Worm (Caenorhabditis elegans) whole organism, L2 larva: ENCODE measurements around the gene glf-1.

ENCODE experiments used
- R02D3.7 ChIP-seq: fragments of 150-350 bp; optimal IDR thresholded peaks from 2 replicates; lab custom pipeline; 2014; ENCODE audit warnings: missing biosample characterization, missing genetic modification characterization
- alr-1 ChIP-seq: fragments of 150-350 bp; optimal IDR thresholded peaks from 2 replicates; lab custom pipeline; 2014; ENCODE audit warnings: missing biosample characterization, missing genetic modification characterization
- aly-2 ChIP-seq: fragments of 150-350 bp; optimal IDR thresholded peaks from 2 replicates; lab custom pipeline; 2014; ENCODE audit warnings: missing biosample characterization, missing genetic modification characterization
- ama-1 ChIP-seq: fragments of 150-350 bp; optimal IDR thresholded peaks from 2 replicates; lab custom pipeline; 2018; ENCODE audit warnings: inconsistent platforms
- blmp-1 ChIP-seq: sonication (generic microtip); optimal IDR thresholded peaks from 2 replicates; lab custom pipeline; 2017; ENCODE audit warnings: missing genetic modification characterization, mild to moderate bottlenecking, missing compliant biosample characterization, antibody characterized with exemption, moderate library complexity; ENCODE audit not compliant: insufficient read depth
- crh-2 ChIP-seq: sonication (generic microtip); optimal IDR thresholded peaks from 2 replicates; lab custom pipeline; 2017; ENCODE audit warnings: missing biosample characterization, missing genetic modification characterization
- egl-27 ChIP-seq: sonication (generic microtip); optimal IDR thresholded peaks from 3 replicates; lab custom pipeline; 2017; ENCODE audit warnings: missing biosample characterization, missing genetic modification reagents, missing genetic modification characterization
- elt-1 ChIP-seq: fragments of 150-350 bp; optimal IDR thresholded peaks from 2 replicates; lab custom pipeline; 2014; ENCODE audit warnings: missing biosample characterization, missing genetic modification characterization
- fos-1 ChIP-seq: fragments of 150-350 bp; optimal IDR thresholded peaks from 2 replicates; lab custom pipeline; 2014; ENCODE audit warnings: missing biosample characterization, missing genetic modification characterization
- gmeb-1 ChIP-seq: fragments of 150-350 bp; optimal IDR thresholded peaks from 2 replicates; lab custom pipeline; 2014; ENCODE audit warnings: missing biosample characterization, missing genetic modification characterization
- lin-11 ChIP-seq: fragments of 150-350 bp; sonication (generic microtip); optimal IDR thresholded peaks from 2 replicates; lab custom pipeline; 2014; ENCODE audit warnings: missing biosample characterization, missing genetic modification characterization, inconsistent platforms, mixed read lengths
- lin-39 ChIP-seq: fragments of 150-350 bp; optimal IDR thresholded peaks from 2 replicates; lab custom pipeline; 2014; ENCODE audit warnings: missing biosample characterization, missing genetic modification reagents, missing genetic modification characterization
- lsy-2 ChIP-seq, 2 experiments: fragments of 150-350 bp in 1 of 2; sonication (generic microtip) in 1 of 2; optimal IDR thresholded peaks; 2 replicates each; lab custom pipeline; 2014 to 2017; ENCODE audit warnings: missing biosample characterization in 2 of 2, missing genetic modification characterization in 2 of 2
- mbf-1 ChIP-seq: sonication (generic microtip); optimal IDR thresholded peaks from 2 replicates; lab custom pipeline; 2017; ENCODE audit warnings: missing biosample characterization, missing genetic modification characterization
- mdl-1 ChIP-seq, 2 experiments: fragments of 150-350 bp in 1 of 2; sonication (generic microtip) in 1 of 2; optimal IDR thresholded peaks; 2 replicates each; lab custom pipeline; 2017; ENCODE audit warnings: missing biosample characterization in 2 of 2, missing genetic modification characterization in 2 of 2
- nhr-11 ChIP-seq: fragments of 150-350 bp; optimal IDR thresholded peaks from 2 replicates; lab custom pipeline; 2014; ENCODE audit warnings: missing biosample characterization, missing genetic modification characterization
- nhr-12 ChIP-seq: fragments of 150-350 bp; optimal IDR thresholded peaks from 2 replicates; lab custom pipeline; 2014; ENCODE audit warnings: missing biosample characterization, missing genetic modification characterization
- nhr-129 ChIP-seq: fragments of 150-350 bp; optimal IDR thresholded peaks from 2 replicates; lab custom pipeline; 2014; ENCODE audit warnings: missing biosample characterization, missing genetic modification characterization
- nhr-21 ChIP-seq: fragments of 150-350 bp; optimal IDR thresholded peaks from 2 replicates; lab custom pipeline; 2014; ENCODE audit warnings: missing biosample characterization, missing genetic modification characterization
- nhr-23 ChIP-seq: fragments of 150-350 bp; optimal IDR thresholded peaks from 2 replicates; lab custom pipeline; 2014; ENCODE audit warnings: missing biosample characterization, missing genetic modification reagents, missing genetic modification characterization
- nhr-237 ChIP-seq: fragments of 150-350 bp; optimal IDR thresholded peaks from 2 replicates; lab custom pipeline; 2014; ENCODE audit warnings: missing biosample characterization, missing genetic modification characterization
- nhr-25 ChIP-seq: fragments of 150-350 bp; sonication (generic microtip); optimal IDR thresholded peaks from 3 replicates; lab custom pipeline; 2014; ENCODE audit warnings: missing biosample characterization, missing genetic modification characterization
- nhr-6 ChIP-seq: fragments of 150-350 bp; optimal IDR thresholded peaks from 2 replicates; lab custom pipeline; 2014; ENCODE audit warnings: missing biosample characterization, missing genetic modification characterization
- nhr-77 ChIP-seq: fragments of 150-350 bp; optimal IDR thresholded peaks from 2 replicates; lab custom pipeline; 2014; ENCODE audit warnings: missing biosample characterization, missing genetic modification characterization
- peb-1 ChIP-seq: fragments of 150-350 bp; optimal IDR thresholded peaks from 2 replicates; lab custom pipeline; 2014; ENCODE audit warnings: missing biosample characterization, missing genetic modification characterization
- sem-4 ChIP-seq: fragments of 150-350 bp; optimal IDR thresholded peaks from 2 replicates; lab custom pipeline; 2014; ENCODE audit warnings: missing biosample characterization, missing genetic modification reagents, missing genetic modification characterization
- skn-1 ChIP-seq: sonication (generic microtip); optimal IDR thresholded peaks from 2 replicates; lab custom pipeline; 2017; ENCODE audit warnings: missing biosample characterization, missing genetic modification characterization
- sma-9 ChIP-seq, 2 experiments: fragments of 150-350 bp in 1 of 2; sonication (generic microtip) in 1 of 2; optimal IDR thresholded peaks; 2 replicates each; lab custom pipeline; 2014 to 2016; ENCODE audit warnings: missing genetic modification characterization in 2 of 2, mild to moderate bottlenecking in 1 of 2, missing biosample characterization in 1 of 2, missing compliant biosample characterization in 1 of 2, missing genetic modification reagents in 1 of 2, moderate library complexity in 1 of 2
- snpc-4 ChIP-seq: fragments of 150-350 bp; optimal IDR thresholded peaks from 2 replicates; lab custom pipeline; 2014; ENCODE audit warnings: missing biosample characterization, missing genetic modification characterization
- unc-55 ChIP-seq: fragments of 150-350 bp; sonication (generic microtip); optimal IDR thresholded peaks from 3 replicates; lab custom pipeline; 2014; ENCODE audit warnings: missing biosample characterization, missing genetic modification reagents, missing genetic modification characterization
- unc-62 ChIP-seq: fragments of 150-350 bp; optimal IDR thresholded peaks from 2 replicates; lab custom pipeline; 2014; ENCODE audit warnings: missing biosample characterization, missing genetic modification reagents, missing genetic modification characterization
- zag-1 ChIP-seq: fragments of 150-350 bp; optimal IDR thresholded peaks from 2 replicates; lab custom pipeline; 2014; ENCODE audit warnings: missing biosample characterization, missing genetic modification characterization
- ztf-1 ChIP-seq: fragments of 200-800 bp; sonication (Bioruptor generic); conservative IDR thresholded peaks from 2 replicates; pipeline ENCODE4 v1.3.6; 2022; ENCODE audit warnings: missing genetic modification characterization, missing compliant biosample characterization
- ztf-11 ChIP-seq: sonication (generic microtip); optimal IDR thresholded peaks from 2 replicates; lab custom pipeline; 2017; ENCODE audit warnings: missing biosample characterization, missing genetic modification characterization
- ztf-4 ChIP-seq: fragments of 150-350 bp; optimal IDR thresholded peaks from 2 replicates; lab custom pipeline; 2014; ENCODE audit warnings: missing biosample characterization, missing genetic modification characterization

Gene glf-1

DNA sequence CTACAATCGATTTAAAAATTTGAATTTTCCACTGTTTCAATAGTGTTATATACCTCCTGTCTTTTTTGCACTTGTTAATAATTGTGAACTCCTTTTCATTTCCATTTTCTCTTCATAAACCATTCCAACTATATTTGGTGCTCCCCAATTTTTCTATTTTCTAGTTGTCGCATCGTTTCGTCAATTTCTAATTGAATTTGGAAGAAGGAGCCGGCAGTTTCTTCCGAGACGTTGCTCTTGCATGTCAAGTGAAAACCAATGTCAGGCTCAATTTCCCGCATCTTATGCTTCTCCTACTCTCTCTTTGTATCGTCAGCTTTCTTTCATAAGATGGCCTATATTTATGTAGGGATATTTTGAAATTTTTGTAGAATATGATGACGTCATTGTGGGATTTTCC lies 42.2 kb downstream of the glf-1 start:
- TF ChIP-seq nhr-12 (tag; lab: Kevin White, UChicago) (no peak), sem-4 (tag; lab: Kevin White, UChicago) (peak; percentile 12)

DNA sequence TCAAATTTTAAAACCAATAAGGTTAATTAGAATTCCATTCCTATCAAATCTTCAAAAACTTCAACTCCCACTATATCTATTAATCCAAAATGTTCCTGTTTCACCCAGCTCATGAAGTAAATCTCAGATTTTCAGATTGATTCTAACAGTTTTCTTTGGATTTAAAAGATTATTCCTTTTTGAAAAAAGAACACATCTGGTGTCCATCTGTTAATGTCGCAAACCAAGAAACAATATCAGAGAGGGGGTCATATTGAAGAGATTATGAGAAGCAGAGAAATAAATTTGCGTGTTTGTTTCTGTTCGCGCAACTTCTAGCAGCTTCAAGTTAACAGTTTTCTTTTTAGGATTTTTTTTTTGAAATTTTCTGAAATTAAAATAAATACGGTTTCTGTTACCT lies 43.3 kb downstream of the glf-1 start:
- TF ChIP-seq R02D3.7 (tag; lab: Kevin White, UChicago): no peak
- no peak for TF ChIP-seq sma-9 (GFP tag; optimal IDR thresholded peaks at IDR 0.05; lab: Kevin White, UChicago)
- TF ChIP-seq sma-9 (tag; optimal IDR thresholded peaks at IDR 0.05; lab: Kevin White, UChicago): no peak
- TF ChIP-seq elt-1 (tag; lab: Kevin White, UChicago): no peak
- no peak for TF ChIP-seq lin-11
- TF ChIP-seq nhr-237 (tag; lab: Kevin White, UChicago): no peak
- TF ChIP-seq nhr-129 (tag; lab: Kevin White, UChicago): no peak
- TF ChIP-seq ama-1 (lab: Kevin White, UChicago): no peak
- TF ChIP-seq zag-1 (tag; lab: Kevin White, UChicago): no peak
- no peak for TF ChIP-seq nhr-77 (tag; lab: Kevin White, UChicago)
- no peak for TF ChIP-seq nhr-12 (tag; lab: Kevin White, UChicago)
- TF ChIP-seq lsy-2 (tag; optimal IDR thresholded peaks at IDR 0.05; lab: Kevin White, UChicago): no peak
- TF ChIP-seq mdl-1 (tag; optimal IDR thresholded peaks at IDR 0.05; lab: Kevin White, UChicago): no peak
- no peak for TF ChIP-seq lin-39 (tag; lab: Kevin White, UChicago)
- no peak for TF ChIP-seq blmp-1 (tag; lab: Kevin White, UChicago)
- TF ChIP-seq alr-1 (tag; lab: Kevin White, UChicago): no peak
- no peak for TF ChIP-seq snpc-4 (tag; lab: Kevin White, UChicago)
- no peak for TF ChIP-seq aly-2 (tag; lab: Kevin White, UChicago)
- TF ChIP-seq, all 48 proteins: peak for 0

DNA sequence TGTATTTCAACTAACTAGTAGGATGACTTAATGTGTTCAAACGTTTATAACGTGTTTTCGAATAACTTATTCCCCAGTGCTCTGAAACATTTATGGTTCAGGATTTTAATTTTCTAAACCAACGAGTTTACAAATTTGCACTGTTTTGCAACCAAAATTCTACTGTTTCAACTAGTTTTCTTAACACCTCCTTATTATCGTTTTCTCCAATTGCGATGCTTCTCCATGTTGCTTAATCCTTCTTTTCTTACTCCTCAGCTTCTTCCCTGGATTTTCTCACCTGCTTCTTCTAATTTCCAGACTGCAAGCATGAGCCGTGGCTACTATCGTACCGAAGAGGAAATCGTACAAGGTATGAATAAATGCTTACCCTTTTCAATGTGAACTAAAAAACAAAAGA lies 44.7 kb downstream of the glf-1 start, which contains the start of gene lin-33:
lin-33 (plus strand) TSS at position 301 of the 400 bp plus-strand sequence.
- TF ChIP-seq crh-2 (tag; lab: Kevin White, UChicago): no peak
- TF ChIP-seq egl-27 (tag; lab: Kevin White, UChicago): no peak
- no peak for TF ChIP-seq nhr-129 (tag; lab: Kevin White, UChicago)
- no peak for TF ChIP-seq skn-1 (tag; lab: Kevin White, UChicago)
- TF ChIP-seq nhr-21 (tag; lab: Kevin White, UChicago): no peak
- TF ChIP-seq fos-1 (tag; lab: Kevin White, UChicago): no peak
- no peak for TF ChIP-seq zag-1 (tag; lab: Kevin White, UChicago)
- TF ChIP-seq gmeb-1 (tag; lab: Kevin White, UChicago): no peak
- TF ChIP-seq alr-1 (tag; lab: Kevin White, UChicago): no peak
- no peak for TF ChIP-seq ama-1 (lab: Kevin White, UChicago)
- TF ChIP-seq lin-11: no peak
- no peak for TF ChIP-seq lsy-2 (tag; optimal IDR thresholded peaks at IDR 0.05; lab: Kevin White, UChicago)
- no peak for TF ChIP-seq peb-1 (tag; lab: Kevin White, UChicago)
- TF ChIP-seq ztf-4 (tag; lab: Kevin White, UChicago): no peak
- TF ChIP-seq elt-1 (tag; lab: Kevin White, UChicago): no peak
- TF ChIP-seq nhr-77 (tag; lab: Kevin White, UChicago): no peak
- no peak for TF ChIP-seq nhr-11
- no peak for TF ChIP-seq mbf-1 (tag; lab: Kevin White, UChicago)
- TF ChIP-seq sem-4 (tag; lab: Kevin White, UChicago): no peak
- TF ChIP-seq nhr-25: no peak

DNA sequence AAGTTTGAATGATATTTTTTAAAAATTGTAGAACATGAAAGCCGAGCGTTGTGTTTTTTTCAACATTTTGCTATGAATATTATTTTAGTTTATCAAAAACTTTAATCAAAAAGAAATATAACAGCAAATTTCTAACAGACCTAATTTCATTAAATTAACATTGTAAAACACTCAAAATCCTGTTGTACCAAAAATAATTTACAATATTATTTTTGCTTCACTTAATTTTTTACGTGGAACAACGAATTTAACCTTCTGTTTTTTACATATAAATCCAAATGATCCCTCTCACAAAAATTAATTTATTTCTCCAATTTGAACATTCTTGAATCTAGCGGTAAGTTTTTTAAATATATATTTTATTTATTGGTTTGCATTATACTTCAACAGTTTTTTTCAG lies 48.4 kb downstream of the glf-1 start, which contains the start of gene H32C10.1:
H32C10.1 (plus strand) TSS at position 301 of the 400 bp plus-strand sequence.
- TF ChIP-seq sem-4 (tag; lab: Kevin White, UChicago): no peak
- no peak for TF ChIP-seq ama-1 (lab: Kevin White, UChicago)
- no peak for TF ChIP-seq nhr-6 (tag; lab: Kevin White, UChicago)
- no peak for TF ChIP-seq gmeb-1 (tag; lab: Kevin White, UChicago)
- TF ChIP-seq ztf-11 (tag; lab: Kevin White, UChicago): no peak
- no peak for TF ChIP-seq nhr-21 (tag; lab: Kevin White, UChicago)
- no peak for TF ChIP-seq mdl-1 (tag; optimal IDR thresholded peaks at IDR 0.05; lab: Kevin White, UChicago)
- TF ChIP-seq egl-27 (tag; lab: Kevin White, UChicago): no peak
- TF ChIP-seq unc-62 (GFP tag; lab: Kevin White, UChicago): no peak
- no peak for TF ChIP-seq unc-55 (GFP tag; lab: Kevin White, UChicago)
- no peak for TF ChIP-seq nhr-11
- TF ChIP-seq aly-2 (tag; lab: Kevin White, UChicago): no peak
- TF ChIP-seq lin-11: no peak
- no peak for TF ChIP-seq mbf-1 (tag; lab: Kevin White, UChicago)
- no peak for TF ChIP-seq nhr-23 (tag; lab: Kevin White, UChicago)
- no peak for TF ChIP-seq ztf-1 (GFP tag; lab: Robert Waterston, UW)
